Worm (Caenorhabditis elegans): ENCODE measurements around the gene F58F12.1.
A peak's percentile ranks its signal among the peaks of the same experiment; 100 is the strongest.

Gene F58F12.1

DNA sequence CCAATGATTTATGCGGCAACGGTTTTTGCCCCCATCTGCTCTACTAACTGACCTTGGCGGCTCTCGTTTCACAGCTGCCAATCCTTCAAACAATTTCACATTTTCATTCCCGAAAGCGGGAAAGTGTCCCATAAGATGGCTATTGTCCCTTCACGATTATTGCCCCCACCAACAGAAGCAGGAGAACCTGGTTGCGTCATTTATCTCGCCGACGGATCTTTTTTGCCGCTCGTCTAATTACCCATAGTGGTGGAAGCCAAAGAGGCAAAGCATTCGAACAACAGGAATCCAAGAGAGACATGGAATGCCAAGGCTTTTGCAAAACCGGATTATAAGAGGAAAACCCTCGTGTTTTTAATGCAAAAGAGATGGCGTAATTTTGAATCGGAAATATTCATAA lies 25.7 kb downstream of the F58F12.1 start:
- peak; percentile 45 for TF ChIP-seq blmp-1 (tag; optimal IDR thresholded peaks at IDR 0.05)
- no peak for TF ChIP-seq ces-1 (GFP tag; optimal IDR thresholded peaks at IDR 0.05)

- TF ChIP-seq sptf-1 (tag; optimal IDR thresholded peaks at IDR 0.05) (no peak), nhr-237 (tag; optimal IDR thresholded peaks at IDR 0.05) (no peak), nhr-71 (tag; optimal IDR thresholded peaks at IDR 0.05) (no peak), tlp-1 (tag; optimal IDR thresholded peaks at IDR 0.05) (no peak), C16A3.4 (tag; optimal IDR thresholded peaks at IDR 0.05) (no peak), nhr-12 (tag; optimal IDR thresholded peaks at IDR 0.05) (no peak), C34B4.2 (tag; optimal IDR thresholded peaks at IDR 0.05) (no peak), xbp-1 (tag; optimal IDR thresholded peaks at IDR 0.05) (no peak), dsc-1 (tag; optimal IDR thresholded peaks at IDR 0.05) (no peak), ceh-90 (tag; optimal IDR thresholded peaks at IDR 0.05) (no peak), fkh-8 (tag; optimal IDR thresholded peaks at IDR 0.05) (no peak), snu-23 (GFP tag; optimal IDR thresholded peaks at IDR 0.05) (no peak), pqm-1 (tag; optimal IDR thresholded peaks at IDR 0.05) (no peak), grh-1 (GFP tag; IDR thresholded peaks at IDR 0.05) (no peak), unc-86 (tag; optimal IDR thresholded peaks at IDR 0.05) (no peak)
Measured at ce11 chrII:6410181-6410580, 26.7 kb downstream of the F58F12.1 start, which contains the start of gene T25D10.4. T25D10.4 (minus strand) TSS chrII:6410281.

ce11 chrII:6411660-6412451 lies 28.4 kb downstream of the F58F12.1 start:
- TF ChIP-seq efl-1 (optimal IDR thresholded peaks at IDR 0.05) (no peak), efl-1 (GFP tag; optimal IDR thresholded peaks at IDR 0.05 in 1 of 2) (peak in 1 of 2 experiments; percentile 43), ztf-11 (tag; optimal IDR thresholded peaks at IDR 0.05) (no peak), nhr-90 (tag; optimal IDR thresholded peaks at IDR 0.05; ENCODE audit: poor library complexity) (no peak), blmp-1 (tag; optimal IDR thresholded peaks at IDR 0.05) (peak; percentile 1), nhr-84 (tag; optimal IDR thresholded peaks at IDR 0.05) (no peak), fkh-10 (GFP tag; optimal IDR thresholded peaks at IDR 0.05) (no peak), ceh-8 (GFP tag; optimal IDR thresholded peaks at IDR 0.05) (no peak)

ce11 chrII:6413788-6414187 lies 30.3 kb downstream of the F58F12.1 start:
- TF ChIP-seq zip-4 (GFP tag; optimal IDR thresholded peaks at IDR 0.05) (no peak), lin-35 (GFP tag; optimal IDR thresholded peaks at IDR 0.05) (peak in 1 of 2 experiments; percentile 22), pag-3 (tag; optimal IDR thresholded peaks at IDR 0.05; ENCODE audit: borderline replicate concordance, insufficient read depth) (no peak), alr-1 (tag; optimal IDR thresholded peaks at IDR 0.05; ENCODE audit: borderline replicate concordance) (no peak), nhr-20 (tag; optimal IDR thresholded peaks at IDR 0.05) (no peak), fos-1 (tag; optimal IDR thresholded peaks at IDR 0.05) (no peak), lsy-2 (tag; optimal IDR thresholded peaks at IDR 0.05) (no peak), fkh-4 (tag; optimal IDR thresholded peaks at IDR 0.05; ENCODE audit: borderline replicate concordance) (no peak), elt-2 (tag; optimal IDR thresholded peaks at IDR 0.05) (peak; percentile 89), ceh-88 (GFP tag; IDR thresholded peaks at IDR 0.05) (no peak), C16A3.4 (tag; optimal IDR thresholded peaks at IDR 0.05) (no peak), elt-3 (tag; optimal IDR thresholded peaks at IDR 0.05) (peak in 1 of 6 experiments; percentile 61), sox-4 (tag; optimal IDR thresholded peaks at IDR 0.05) (no peak), vab-15 (tag; optimal IDR thresholded peaks at IDR 0.05) (no peak), pax-3 (tag; optimal IDR thresholded peaks at IDR 0.05) (peak; percentile 28), unc-86 (tag; optimal IDR thresholded peaks at IDR 0.05) (no peak), rnt-1 (tag; optimal IDR thresholded peaks at IDR 0.05) (no peak), nhr-28 (tag; optimal IDR thresholded peaks at IDR 0.05) (no peak), swsn-7 (tag; optimal IDR thresholded peaks at IDR 0.05) (no peak), irx-1 (tag; optimal IDR thresholded peaks at IDR 0.05) (no peak), lir-3 (tag; optimal IDR thresholded peaks at IDR 0.05; ENCODE audit: poor library complexity) (no peak), snu-23 (GFP tag; optimal IDR thresholded peaks at IDR 0.05) (no peak), C04F5.9 (tag; optimal IDR thresholded peaks at IDR 0.05) (no peak), egl-13 (tag; optimal IDR thresholded peaks at IDR 0.05) (no peak), ceh-82 (tag; optimal IDR thresholded peaks at IDR 0.05) (no peak), ces-1 (GFP tag; optimal IDR thresholded peaks at IDR 0.05) (no peak), lin-14 (GFP tag; optimal IDR thresholded peaks at IDR 0.05) (peak; percentile 43)

Measured in whole organism, L1 larva.